Worm (Caenorhabditis elegans) whole organism, L1 larva: ENCODE measurements around the gene F58B6.1.

ENCODE experiments used
- nhr-90 ChIP-seq: sonication (generic microtip); optimal IDR thresholded peaks from 2 replicates; lab custom pipeline; 2016; ENCODE audit warnings: mild to moderate bottlenecking, missing genetic modification characterization, missing compliant biosample characterization; ENCODE audit not compliant: poor library complexity
- ztf-4 ChIP-seq: fragments of 150-350 bp; optimal IDR thresholded peaks from 2 replicates; lab custom pipeline; 2014; ENCODE audit warnings: missing biosample characterization, missing genetic modification characterization

ce11 chrIII:1131532-1131931 lies 15.8 kb upstream of the F58B6.1 start:
- TF ChIP-seq ztf-4 (no peak), nhr-90 (tag; lab: Kevin White, UChicago) (no peak)
